Worm (Caenorhabditis elegans) whole organism, late embryonic: ENCODE measurements around the gene C35B1.5.

Source experiments
- C08G9.2 ChIP-seq: sonication (generic microtip); optimal IDR thresholded peaks from 2 replicates; lab custom pipeline; 2016; ENCODE audit warnings: mild to moderate bottlenecking, missing genetic modification characterization, moderate library complexity, missing compliant biosample characterization
- C38D4.7 ChIP-seq: fragments of 200-800 bp; sonication (Bioruptor generic); optimal IDR thresholded peaks from 2 replicates; lab custom pipeline; 2018; ENCODE audit warnings: mild to moderate bottlenecking, missing genetic modification characterization, moderate library complexity, missing compliant biosample characterization
- F13H6.1 ChIP-seq: sonication (generic microtip); optimal IDR thresholded peaks from 2 replicates; lab custom pipeline; 2016; ENCODE audit warnings: missing genetic modification characterization, missing compliant biosample characterization
- K09A11.1 ChIP-seq: sonication (generic microtip); optimal IDR thresholded peaks from 2 replicates; lab custom pipeline; 2017; ENCODE audit warnings: antibody characterized with exemption, mild to moderate bottlenecking, missing genetic modification characterization, missing compliant biosample characterization; ENCODE audit not compliant: insufficient read depth
- T23F11.4 ChIP-seq: fragments of 200-800 bp; sonication (Bioruptor generic); optimal IDR thresholded peaks from 2 replicates; lab custom pipeline; 2018; ENCODE audit warnings: mild to moderate bottlenecking, missing genetic modification characterization, missing compliant biosample characterization
- ama-1 ChIP-seq: fragments of 150-350 bp; optimal IDR thresholded peaks from 2 replicates; lab custom pipeline; 2014
- ceh-14 ChIP-seq: sonication (generic microtip); optimal IDR thresholded peaks from 2 replicates; lab custom pipeline; 2016; ENCODE audit warnings: missing genotype, missing genetic modification characterization, missing compliant biosample characterization
- ceh-18 ChIP-seq: sonication (generic microtip); optimal IDR thresholded peaks from 2 replicates; lab custom pipeline; 2016; ENCODE audit warnings: missing genetic modification characterization, missing compliant biosample characterization
- ceh-2 ChIP-seq: sonication (generic microtip); optimal IDR thresholded peaks from 2 replicates; lab custom pipeline; 2016; ENCODE audit warnings: missing genotype, missing genetic modification characterization, missing compliant biosample characterization
- ceh-24 ChIP-seq: sonication (generic microtip); optimal IDR thresholded peaks from 2 replicates; lab custom pipeline; 2016; ENCODE audit warnings: mild to moderate bottlenecking, missing genetic modification characterization, missing compliant biosample characterization
- ceh-34 ChIP-seq: sonication (generic microtip); optimal IDR thresholded peaks from 2 replicates; lab custom pipeline; 2016; ENCODE audit warnings: mild to moderate bottlenecking, missing genetic modification characterization, missing compliant biosample characterization
- ceh-9 ChIP-seq: sonication (generic microtip); optimal IDR thresholded peaks from 2 replicates; lab custom pipeline; 2016; ENCODE audit warnings: mild to moderate bottlenecking, missing genetic modification characterization, inconsistent platforms, missing compliant biosample characterization
- che-1 ChIP-seq: sonication (generic microtip); optimal IDR thresholded peaks from 2 replicates; lab custom pipeline; 2016; ENCODE audit warnings: mild to moderate bottlenecking, missing genetic modification characterization, missing compliant biosample characterization
- elt-4 ChIP-seq: sonication (generic microtip); optimal IDR thresholded peaks from 2 replicates; lab custom pipeline; 2016; ENCODE audit warnings: missing genetic modification characterization, missing compliant biosample characterization
- ets-4 ChIP-seq: sonication (generic microtip); optimal IDR thresholded peaks from 2 replicates; lab custom pipeline; 2016; ENCODE audit warnings: missing genetic modification characterization, missing compliant biosample characterization
- eyg-1 ChIP-seq: sonication (generic microtip); optimal IDR thresholded peaks from 2 replicates; lab custom pipeline; 2016; ENCODE audit warnings: missing genotype, missing genetic modification characterization, missing compliant biosample characterization
- fax-1 ChIP-seq: sonication (generic microtip); optimal IDR thresholded peaks from 2 replicates; lab custom pipeline; 2016; ENCODE audit warnings: missing genotype, missing genetic modification characterization, missing compliant biosample characterization
- fkh-10 ChIP-seq: fragments of 150-350 bp; optimal IDR thresholded peaks from 2 replicates; lab custom pipeline; 2014; ENCODE audit warnings: missing biosample characterization, missing genetic modification reagents, missing genetic modification characterization
- fkh-6 ChIP-seq: sonication (generic microtip); optimal IDR thresholded peaks from 2 replicates; lab custom pipeline; 2016; ENCODE audit warnings: missing genetic modification characterization, missing compliant biosample characterization
- gmeb-2 ChIP-seq: sonication (generic microtip); optimal IDR thresholded peaks from 2 replicates; lab custom pipeline; 2016; ENCODE audit warnings: missing genetic modification characterization, inconsistent platforms, missing compliant biosample characterization
- hlh-13 ChIP-seq: fragments of 200-800 bp; sonication (Bioruptor generic); optimal IDR thresholded peaks from 2 replicates; lab custom pipeline; 2018; ENCODE audit warnings: mild to moderate bottlenecking, missing genetic modification characterization, missing compliant biosample characterization
- hlh-15 ChIP-seq: sonication (generic microtip); optimal IDR thresholded peaks from 2 replicates; lab custom pipeline; 2016; ENCODE audit warnings: missing genetic modification characterization, missing compliant biosample characterization
- hlh-8 ChIP-seq: sonication (generic microtip); optimal IDR thresholded peaks from 2 replicates; lab custom pipeline; 2016; ENCODE audit warnings: missing genotype, missing genetic modification characterization, missing compliant biosample characterization
- nhr-11 ChIP-seq: fragments of 150-350 bp; optimal IDR thresholded peaks from 2 replicates; lab custom pipeline; 2014; ENCODE audit warnings: missing biosample characterization, missing genetic modification characterization
- nhr-232 ChIP-seq: sonication (generic microtip); optimal IDR thresholded peaks from 2 replicates; lab custom pipeline; 2016; ENCODE audit warnings: missing genetic modification characterization, missing compliant biosample characterization
- npax-4 ChIP-seq: sonication (generic microtip); optimal IDR thresholded peaks from 2 replicates; lab custom pipeline; 2016; ENCODE audit warnings: missing genetic modification characterization, missing compliant biosample characterization
- pag-3 ChIP-seq: sonication (generic microtip); optimal IDR thresholded peaks from 2 replicates; lab custom pipeline; 2016; ENCODE audit warnings: missing compliant biosample characterization, missing genetic modification characterization, borderline replicate concordance
- pha-2 ChIP-seq: sonication (generic microtip); optimal IDR thresholded peaks from 2 replicates; lab custom pipeline; 2017; ENCODE audit warnings: mild to moderate bottlenecking, missing genetic modification characterization, missing compliant biosample characterization
- pqm-1 ChIP-seq: sonication (generic microtip); optimal IDR thresholded peaks from 2 replicates; lab custom pipeline; 2016; ENCODE audit warnings: missing genetic modification characterization, missing compliant biosample characterization
- pros-1 ChIP-seq: fragments of 150-350 bp; optimal IDR thresholded peaks from 2 replicates; lab custom pipeline; 2014; ENCODE audit warnings: missing biosample characterization, missing genetic modification reagents, missing genetic modification characterization
- ref-2 ChIP-seq: sonication (generic microtip); optimal IDR thresholded peaks from 2 replicates; lab custom pipeline; 2016; ENCODE audit warnings: missing genetic modification characterization, missing compliant biosample characterization
- rnt-1 ChIP-seq: sonication (generic microtip); optimal IDR thresholded peaks from 2 replicates; lab custom pipeline; 2016; ENCODE audit warnings: missing genetic modification characterization, missing compliant biosample characterization
- sox-4 ChIP-seq: sonication (generic microtip); optimal IDR thresholded peaks from 2 replicates; lab custom pipeline; 2017; ENCODE audit warnings: mild to moderate bottlenecking, missing genetic modification characterization, inconsistent platforms, missing compliant biosample characterization
- syd-9 ChIP-seq: sonication (generic microtip); optimal IDR thresholded peaks from 2 replicates; lab custom pipeline; 2016; ENCODE audit warnings: mild to moderate bottlenecking, missing genetic modification characterization, moderate library complexity, missing compliant biosample characterization
- tbx-7 ChIP-seq: sonication (generic microtip); optimal IDR thresholded peaks from 2 replicates; lab custom pipeline; 2016; ENCODE audit warnings: missing genotype, missing genetic modification characterization, missing compliant biosample characterization
- ttx-3 ChIP-seq: sonication (generic microtip); optimal IDR thresholded peaks from 2 replicates; lab custom pipeline; 2016; ENCODE audit warnings: missing genetic modification reagents, missing genetic modification characterization, missing compliant biosample characterization
- unc-55 ChIP-seq: sonication (generic microtip); optimal IDR thresholded peaks from 2 replicates; lab custom pipeline; 2017; ENCODE audit warnings: missing biosample characterization, missing genetic modification reagents, missing genetic modification characterization
- zip-5 ChIP-seq: sonication (generic microtip); optimal IDR thresholded peaks from 2 replicates; lab custom pipeline; 2016; ENCODE audit warnings: missing genetic modification characterization, missing compliant biosample characterization

C35B1.5 gene

DNA sequence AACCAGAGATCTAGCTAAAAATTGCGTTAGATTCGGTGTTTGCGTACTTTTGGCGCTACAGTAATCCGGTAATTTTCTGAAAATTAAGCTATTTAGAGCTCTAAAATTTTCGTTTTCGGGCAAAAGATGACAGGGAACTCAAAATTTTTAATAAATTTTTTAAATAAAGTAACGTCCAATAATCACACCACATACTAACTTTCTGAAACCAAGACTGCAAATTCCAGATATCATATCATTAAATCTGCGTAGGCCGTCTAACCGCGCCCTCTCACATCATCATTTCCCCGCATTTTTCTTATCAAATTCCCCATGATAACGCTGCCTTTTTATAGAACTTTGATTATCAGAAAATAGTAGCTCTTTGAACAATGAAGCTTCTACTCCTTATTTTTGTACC, 33.4 kb upstream of the C35B1.5 start, which contains the start of gene drd-50:
TSS of gene drd-50 (plus strand) at position 301 of the 400 bp plus-strand sequence.
- TF ChIP-seq pag-3 (tag; lab: Kevin White, UChicago) (no peak), rnt-1 (no peak), che-1 (tag; lab: Kevin White, UChicago) (no peak), ama-1 (lab: Kevin White, UChicago) (no peak), elt-4 (tag; lab: Kevin White, UChicago) (no peak), ceh-34 (no peak), ceh-24 (tag; lab: Kevin White, UChicago) (no peak)

DNA sequence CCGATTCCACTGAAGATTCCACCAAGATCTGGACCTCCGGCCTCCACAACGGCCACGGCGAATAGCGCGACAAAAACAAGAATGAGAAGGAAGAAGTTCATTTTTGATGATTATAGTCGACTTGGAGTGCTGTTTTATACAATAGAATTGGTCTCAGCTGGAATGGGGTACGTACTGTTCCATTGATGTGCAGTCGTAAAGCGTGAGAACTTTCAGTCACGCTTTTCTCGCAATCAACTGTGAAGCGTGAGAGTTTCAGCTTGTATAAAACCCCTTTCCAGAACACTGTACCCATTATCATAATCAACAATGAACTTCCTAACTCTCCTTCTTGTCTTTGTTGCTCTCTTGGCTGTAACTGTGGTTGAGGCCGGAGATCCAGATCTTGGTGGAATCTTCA, 31.6 kb upstream of the C35B1.5 start, which contains the start of the genes F49F1.4 and F49F1.2:
TSS of gene F49F1.4 (minus strand) at position 101 of the 400 bp plus-strand sequence.
TSS of gene F49F1.2 (plus strand) at position 310 of the 400 bp plus-strand sequence.
- no peak for TF ChIP-seq pha-2 (tag; lab: Kevin White, UChicago)
- no peak for TF ChIP-seq hlh-15 (tag; lab: Kevin White, UChicago)
- TF ChIP-seq rnt-1 = no peak
- TF ChIP-seq npax-4 = no peak
- TF ChIP-seq ceh-9 = no peak
- TF ChIP-seq pros-1 (tag; lab: Kevin White, UChicago) = no peak
- TF ChIP-seq nhr-11 = no peak
- no peak for TF ChIP-seq tbx-7 (tag; lab: Kevin White, UChicago)
- no peak for TF ChIP-seq sox-4 (tag; lab: Kevin White, UChicago)
- TF ChIP-seq, all 69 proteins: peak for 0

DNA sequence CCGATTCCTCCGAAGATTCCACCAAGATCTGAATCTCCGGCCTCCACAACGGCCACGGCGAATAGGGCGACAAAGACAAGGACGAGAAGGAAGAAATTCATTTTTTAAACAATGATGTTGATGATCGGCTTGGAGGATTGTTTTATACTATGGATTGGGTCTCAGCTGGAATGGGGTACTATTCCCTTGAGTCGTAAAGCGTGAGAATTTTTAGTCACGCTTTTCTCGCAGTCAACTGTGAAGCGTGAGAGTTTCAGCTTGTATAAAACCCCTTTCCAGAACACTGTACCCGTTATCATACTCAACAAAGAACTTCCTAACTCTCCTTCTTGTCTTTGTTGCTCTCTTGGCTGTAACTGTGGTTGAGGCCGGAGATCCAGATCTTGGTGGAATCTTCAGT, 30.5 kb upstream of the C35B1.5 start, which contains the start of gene F49F1.15:
TSS of gene F49F1.15 (minus strand) at position 101 of the 400 bp plus-strand sequence.
- TF ChIP-seq hlh-8 (tag; lab: Kevin White, UChicago) (no peak), ceh-2 (tag; lab: Kevin White, UChicago) (no peak), C08G9.2 (no peak), gmeb-2 (no peak), F13H6.1 (tag; lab: Kevin White, UChicago) (no peak), ceh-14 (tag; lab: Kevin White, UChicago) (no peak), ceh-18 (tag; lab: Kevin White, UChicago) (no peak), fax-1 (tag; lab: Kevin White, UChicago) (no peak), T23F11.4 (GFP tag; lab: Kevin White, UChicago) (no peak), fkh-6 (tag; lab: Kevin White, UChicago) (no peak), ref-2 (no peak)

DNA sequence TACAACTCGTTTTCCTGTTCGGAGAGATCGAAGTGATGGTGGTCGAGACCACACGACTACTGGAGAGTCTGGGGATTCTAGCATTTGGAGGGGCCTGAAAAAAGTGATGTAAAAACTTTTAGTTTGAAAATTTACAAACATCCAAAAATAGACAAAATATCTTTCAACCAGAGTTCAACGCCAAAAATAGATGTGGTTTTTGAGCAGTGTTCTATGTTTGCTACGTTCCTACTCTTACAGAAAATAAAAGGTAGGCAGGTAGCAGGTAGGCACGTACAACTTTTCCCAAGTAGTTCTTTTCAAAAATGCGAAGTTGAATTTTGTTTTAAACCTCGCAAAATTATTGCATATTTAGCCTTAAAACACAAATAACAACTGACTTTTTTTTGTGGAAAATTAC, 28.4 kb upstream of the C35B1.5 start, which contains the start of gene F49F1.14:
TSS of gene F49F1.14 (minus strand) at position 101 of the 400 bp plus-strand sequence.
- no peak for TF ChIP-seq T23F11.4 (GFP tag; lab: Kevin White, UChicago)
- TF ChIP-seq pros-1 (tag; lab: Kevin White, UChicago) = no peak
- TF ChIP-seq npax-4 = no peak
- TF ChIP-seq rnt-1 = no peak

DNA sequence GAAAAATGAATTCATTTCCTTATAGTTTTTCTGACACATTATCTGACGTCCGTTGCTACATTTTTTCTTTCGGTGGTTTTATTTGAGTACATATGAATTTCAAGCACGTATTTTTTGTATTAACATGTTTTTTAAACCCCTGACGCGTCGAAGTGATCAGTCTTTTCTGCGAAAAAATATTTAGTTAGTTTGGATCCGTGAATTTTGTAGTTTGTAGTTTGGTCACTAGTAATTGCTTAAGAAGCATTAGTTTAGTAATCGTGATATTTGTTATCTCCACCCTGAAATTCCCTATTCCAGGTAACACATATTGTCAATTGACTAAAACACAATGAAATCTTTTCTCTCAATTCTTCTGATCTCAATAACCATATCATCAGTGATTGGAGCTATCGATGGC, 24.8 kb upstream of the C35B1.5 start, which contains the start of gene C35B1.7:
TSS of gene C35B1.7 (plus strand) at position 301 of the 400 bp plus-strand sequence.
- TF ChIP-seq syd-9 (tag; lab: Kevin White, UChicago) = no peak
- TF ChIP-seq unc-55 (GFP tag; lab: Kevin White, UChicago) = no peak
- TF ChIP-seq K09A11.1 (tag; lab: Kevin White, UChicago) = no peak
- no peak for TF ChIP-seq C38D4.7 (GFP tag; lab: Kevin White, UChicago)
- no peak for TF ChIP-seq elt-4 (tag; lab: Kevin White, UChicago)
- TF ChIP-seq ets-4 (tag; lab: Kevin White, UChicago) = no peak
- no peak for TF ChIP-seq eyg-1 (tag; lab: Kevin White, UChicago)
- no peak for TF ChIP-seq F13H6.1 (tag; lab: Kevin White, UChicago)
- TF ChIP-seq hlh-15 (tag; lab: Kevin White, UChicago) = no peak
- TF ChIP-seq ttx-3 (tag; lab: Kevin White, UChicago) = no peak
- TF ChIP-seq hlh-13 (GFP tag; lab: Kevin White, UChicago) = no peak
- TF ChIP-seq zip-5 (tag; lab: Kevin White, UChicago) = no peak
- TF ChIP-seq pqm-1 (tag; lab: Kevin White, UChicago) = no peak
- no peak for TF ChIP-seq che-1 (tag; lab: Kevin White, UChicago)
- no peak for TF ChIP-seq fkh-10 (GFP tag; lab: Kevin White, UChicago)
- no peak for TF ChIP-seq nhr-232 (tag; lab: Kevin White, UChicago)
- TF ChIP-seq rnt-1 = no peak
